Fruit fly (Drosophila melanogaster) whole organism, pupa: ENCODE data around the gene Pp2B-14D.

Source experiments
- CG10348 ChIP-seq: fragments of 200-800 bp; sonication (Bioruptor generic); IDR thresholded peaks from 2 replicates; pipeline ENCODE4 v1.3.6; 2022; ENCODE audit warnings: missing biosample characterization, missing genetic modification characterization
- CG12605 ChIP-seq: fragments of 200-800 bp; sonication (Bioruptor generic); IDR thresholded peaks from 2 replicates; pipeline ENCODE4 v1.3.6; 2022; ENCODE audit warnings: missing biosample characterization, missing genetic modification characterization
- CG13204 ChIP-seq: fragments of 200-800 bp; sonication (Bioruptor generic); optimal IDR thresholded peaks from 2 replicates; lab custom pipeline; 2018; ENCODE audit warnings: missing biosample characterization, mild to moderate bottlenecking, missing genetic modification characterization, moderate library complexity
- CG14655 ChIP-seq: fragments of 200-800 bp; sonication (Bioruptor generic); optimal IDR thresholded peaks from 3 replicates; lab custom pipeline; 2017; ENCODE audit warnings: mild to moderate bottlenecking, missing biosample characterization, missing genetic modification reagents, missing genetic modification characterization
- CG15710 ChIP-seq: fragments of 200-800 bp; sonication (Bioruptor generic); optimal IDR thresholded peaks from 2 replicates; lab custom pipeline; 2018; ENCODE audit warnings: missing biosample characterization, mild to moderate bottlenecking, missing genetic modification characterization, moderate library complexity
- CG17806 ChIP-seq: fragments of 200-800 bp; sonication (Bioruptor generic); optimal IDR thresholded peaks from 2 replicates; lab custom pipeline; 2018; ENCODE audit warnings: missing biosample characterization, mild to moderate bottlenecking, missing genetic modification characterization, moderate library complexity
- CG32121 ChIP-seq: fragments of 200-800 bp; sonication (Bioruptor generic); IDR thresholded peaks from 2 replicates; pipeline ENCODE4 v1.3.6; 2022; ENCODE audit warnings: missing biosample characterization, missing genetic modification characterization
- CG34367 ChIP-seq: fragments of 200-800 bp; sonication (Bioruptor generic); optimal IDR thresholded peaks from 2 replicates; lab custom pipeline; 2018; ENCODE audit warnings: missing biosample characterization, mild to moderate bottlenecking, missing genetic modification characterization
- CG4496 ChIP-seq: fragments of 200-800 bp; sonication (Bioruptor generic); IDR thresholded peaks from 3 replicates; pipeline ENCODE4 v1.3.6; 2022; ENCODE audit warnings: missing biosample characterization, missing genetic modification characterization
- CG8159 ChIP-seq: fragments of 200-800 bp; sonication (Bioruptor generic); optimal IDR thresholded peaks from 3 replicates; lab custom pipeline; 2018; ENCODE audit warnings: missing biosample characterization, mild to moderate bottlenecking, missing genetic modification characterization, moderate library complexity
- CG8301 ChIP-seq: fragments of 200-800 bp; sonication (Bioruptor generic); optimal IDR thresholded peaks from 2 replicates; lab custom pipeline; 2018; ENCODE audit warnings: missing biosample characterization, mild to moderate bottlenecking, missing genetic modification characterization
- CG9948 ChIP-seq: fragments of 200-800 bp; sonication (Bioruptor generic); optimal IDR thresholded peaks from 2 replicates; lab custom pipeline; 2018; ENCODE audit warnings: missing biosample characterization, mild to moderate bottlenecking, missing genetic modification characterization, moderate library complexity
- D1 ChIP-seq: fragments of 200-800 bp; sonication (Bioruptor generic); optimal IDR thresholded peaks from 2 replicates; lab custom pipeline; 2018; ENCODE audit warnings: missing biosample characterization, mild to moderate bottlenecking, missing genetic modification characterization, moderate library complexity
- EcR ChIP-seq: fragments of 200-800 bp; sonication (Bioruptor generic); optimal IDR thresholded peaks from 3 replicates; lab custom pipeline; 2019; ENCODE audit warnings: missing biosample characterization, missing genetic modification characterization, mild to moderate bottlenecking, moderate library complexity, missing genetic modification reagents
- Ets98B ChIP-seq: fragments of 200-800 bp; sonication (Bioruptor generic); IDR thresholded peaks from 2 replicates; pipeline ENCODE4 v1.3.6; 2022; ENCODE audit warnings: missing biosample characterization, missing genetic modification characterization
- Pif1A ChIP-seq: fragments of 200-800 bp; sonication (Bioruptor generic); optimal IDR thresholded peaks from 3 replicates; lab custom pipeline; 2016; ENCODE audit warnings: missing biosample characterization, missing genetic modification characterization
- Pif1B ChIP-seq: fragments of 200-800 bp; sonication (Bioruptor generic); optimal IDR thresholded peaks from 3 replicates; lab custom pipeline; 2016; ENCODE audit warnings: missing biosample characterization, missing genetic modification characterization
- Snoo ChIP-seq: fragments of 200-800 bp; sonication (Bioruptor generic); optimal IDR thresholded peaks from 3 replicates; lab custom pipeline; 2017; ENCODE audit warnings: missing biosample characterization, mild to moderate bottlenecking, missing genetic modification characterization, inconsistent platforms
- fd96Ca ChIP-seq: fragments of 200-800 bp; sonication (Bioruptor generic); IDR thresholded peaks from 3 replicates; pipeline ENCODE4 v1.3.6; 2022; ENCODE audit warnings: missing biosample characterization, missing genetic modification characterization
- gl ChIP-seq: fragments of 200-800 bp; sonication (Bioruptor generic); optimal IDR thresholded peaks from 2 replicates; lab custom pipeline; 2018; ENCODE audit warnings: missing biosample characterization, mild to moderate bottlenecking, missing genetic modification characterization
- rn ChIP-seq: fragments of 200-800 bp; sonication (Bioruptor generic); IDR thresholded peaks from 2 replicates; pipeline ENCODE4 v1.3.6; 2022; ENCODE audit warnings: missing biosample characterization, missing genetic modification characterization

The Pp2B-14D gene

dm6 chrX:16596250-16596793 is 36.5 kb upstream of the Pp2B-14D start:
- TF ChIP-seq Snoo (tag; lab: Kevin White, UChicago) (no peak), CG8301 (tag; lab: Kevin White, UChicago) (no peak), CG9948 (no peak), CG32121 (GFP tag; lab: Robert Waterston, UW) (no peak), CG17806 (tag; lab: Kevin White, UChicago) (no peak), CG4496 (GFP tag; lab: Robert Waterston, UW) (no peak), fd96Ca (GFP tag; lab: Robert Waterston, UW) (no peak), EcR (GFP tag; lab: Kevin White, UChicago) (no peak), CG12605 (GFP tag; lab: Robert Waterston, UW) (no peak), CG10348 (GFP tag; lab: Robert Waterston, UW) (no peak)

- TF ChIP-seq rn (GFP tag; lab: Robert Waterston, UW) (no peak), CG4496 (GFP tag; lab: Robert Waterston, UW) (no peak), CG8301 (tag; lab: Kevin White, UChicago) (no peak), Snoo (tag; lab: Kevin White, UChicago) (no peak), Pif1B (no peak), Pif1A (GFP tag; lab: Kevin White, UChicago) (no peak)
These were observed 35.6 kb upstream of the Pp2B-14D start for dm6 chrX:16595411-16595810.

DNA sequence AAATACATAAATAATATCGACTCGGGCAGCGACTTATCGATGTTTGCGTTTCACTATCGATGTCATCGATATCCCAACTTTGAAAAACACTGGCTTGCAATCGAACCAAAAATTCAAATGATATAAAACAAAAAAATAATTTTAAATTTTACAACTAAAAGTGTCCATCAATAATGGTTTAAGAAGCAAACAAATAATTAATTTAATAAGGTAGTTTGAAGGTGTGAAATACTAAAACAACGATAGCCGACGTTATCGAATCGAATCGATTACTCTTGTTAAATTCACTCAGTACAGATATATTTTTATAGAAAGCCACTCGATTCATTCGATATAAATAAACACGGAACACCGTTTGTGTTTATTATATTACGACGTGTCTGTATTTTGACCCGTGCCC is 33.6 kb upstream of the Pp2B-14D start, which contains the start of the genes SMC3 and Ubc7:
TSS of gene SMC3 (minus strand) at position 22 of the 400 bp plus-strand sequence.
TSS of gene Ubc7 (plus strand) at position 260 of the 400 bp plus-strand sequence.
- TF ChIP-seq CG8159 (no peak), Snoo (tag; lab: Kevin White, UChicago) (no peak), CG9948 (no peak), rn (GFP tag; lab: Robert Waterston, UW) (no peak), Pif1A (GFP tag; lab: Kevin White, UChicago) (no peak), CG13204 (GFP tag; lab: Kevin White, UChicago) (no peak), Ets98B (GFP tag; lab: Robert Waterston, UW) (no peak), CG32121 (GFP tag; lab: Robert Waterston, UW) (no peak), CG8301 (tag; lab: Kevin White, UChicago) (no peak), CG4496 (GFP tag; lab: Robert Waterston, UW) (no peak), CG17806 (tag; lab: Kevin White, UChicago) (no peak), fd96Ca (GFP tag; lab: Robert Waterston, UW) (no peak), CG15710 (tag; lab: Kevin White, UChicago) (no peak), CG10348 (GFP tag; lab: Robert Waterston, UW) (no peak), Pif1B (no peak), gl (no peak), CG34367 (no peak)

dm6 chrX:16587668-16588046 is 27.8 kb upstream of the Pp2B-14D start, which contains the start of gene CG13014:
Gene CG13014, plus strand, starts transcription at chrX:16587873.
- TF ChIP-seq CG4496 (GFP tag; lab: Robert Waterston, UW) (no peak), gl (no peak), CG8159 (no peak), CG9948 (no peak), CG10348 (GFP tag; lab: Robert Waterston, UW) (no peak), CG34367 (no peak), EcR (GFP tag; lab: Kevin White, UChicago) (no peak), CG13204 (GFP tag; lab: Kevin White, UChicago) (no peak), CG14655 (no peak), CG8301 (tag; lab: Kevin White, UChicago) (no peak), Ets98B (GFP tag; lab: Robert Waterston, UW) (no peak), D1 (tag; lab: Kevin White, UChicago) (no peak), fd96Ca (GFP tag; lab: Robert Waterston, UW) (no peak), CG17806 (tag; lab: Kevin White, UChicago) (no peak), rn (GFP tag; lab: Robert Waterston, UW) (no peak), CG32121 (GFP tag; lab: Robert Waterston, UW) (no peak), CG15710 (tag; lab: Kevin White, UChicago) (no peak), CG12605 (GFP tag; lab: Robert Waterston, UW) (no peak), Snoo (tag; lab: Kevin White, UChicago) (no peak)

DNA sequence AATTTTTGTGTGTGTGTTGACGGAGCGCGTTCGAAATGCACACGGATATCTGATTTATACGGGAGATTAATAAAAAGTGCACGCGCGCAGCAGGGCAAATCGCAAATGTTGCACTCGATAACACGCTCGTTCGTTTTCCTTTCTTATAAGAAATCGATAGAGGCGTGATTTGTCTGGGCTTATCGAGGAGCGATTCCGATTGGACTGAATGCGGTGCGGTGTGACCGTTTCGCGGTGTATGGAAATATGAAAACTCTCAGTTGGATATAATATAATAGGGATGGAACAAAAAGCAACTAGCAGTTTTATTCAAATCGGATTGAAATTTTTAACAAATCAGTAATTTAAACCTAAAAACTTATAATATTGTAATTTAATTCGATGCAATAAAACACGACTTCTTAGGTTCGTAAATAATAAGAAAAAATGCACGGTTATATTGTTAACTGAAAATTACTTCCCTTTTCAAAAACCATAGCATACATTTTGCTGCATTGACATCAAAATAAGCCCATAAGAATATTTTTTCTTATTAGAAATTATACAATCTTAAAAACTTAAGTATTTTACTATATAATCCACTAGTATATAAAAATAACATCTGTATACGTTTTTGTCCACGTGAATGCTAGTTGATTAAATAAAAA is 27.3 kb upstream of the Pp2B-14D start, which contains the start of gene CanA-14F:
TSS of gene CanA-14F (minus strand) at position 152 of the 647 bp plus-strand sequence.
- TF ChIP-seq EcR (GFP tag; lab: Kevin White, UChicago), result no peak
- no peak for TF ChIP-seq CG13204 (GFP tag; lab: Kevin White, UChicago)
- TF ChIP-seq CG12605 (GFP tag; lab: Robert Waterston, UW), result 0 out of 2 replicates have a peak, but pooled peaks have one; percentile 29
- TF ChIP-seq, all 21 proteins: peak for 1

dm6 chrX:16586178-16586890 is 26.5 kb upstream of the Pp2B-14D start:
- TF ChIP-seq CG32121 (GFP tag; lab: Robert Waterston, UW) (no peak), Snoo (tag; lab: Kevin White, UChicago) (no peak), CG8301 (tag; lab: Kevin White, UChicago) (no peak), CG8159 (peak; percentile 13), CG12605 (GFP tag; lab: Robert Waterston, UW) (peak; percentile 10; the same call in 1 of the 2 replicates), CG14655 (no peak), CG15710 (tag; lab: Kevin White, UChicago) (peak; percentile 10), CG10348 (GFP tag; lab: Robert Waterston, UW) (no peak), CG9948 (no peak), gl (peak; percentile 17), Pif1B (peak; percentile 47), CG34367 (peak; percentile 4), Ets98B (GFP tag; lab: Robert Waterston, UW) (no peak), D1 (tag; lab: Kevin White, UChicago) (no peak), fd96Ca (GFP tag; lab: Robert Waterston, UW) (no peak), rn (GFP tag; lab: Robert Waterston, UW) (no peak), Pif1A (GFP tag; lab: Kevin White, UChicago) (peak; percentile 11), CG4496 (GFP tag; lab: Robert Waterston, UW) (no peak), EcR (GFP tag; lab: Kevin White, UChicago) (peak; percentile 50), CG17806 (tag; lab: Kevin White, UChicago) (no peak), CG13204 (GFP tag; lab: Kevin White, UChicago) (no peak)
